Worm (Caenorhabditis elegans) whole organism, L4 larva: ENCODE measurements around the gene ins-17.

Experiments
- F26F4.8 ChIP-seq: fragments of 200-800 bp; sonication (Bioruptor generic); conservative IDR thresholded peaks from 2 replicates; pipeline ENCODE4 v1.3.6; 2022; ENCODE audit warnings: missing genetic modification characterization, missing compliant biosample characterization
- F37D6.2 ChIP-seq: sonication (generic microtip); optimal IDR thresholded peaks from 2 replicates; lab custom pipeline; 2016; ENCODE audit warnings: mild to moderate bottlenecking, missing genetic modification characterization, missing compliant biosample characterization
- T20F7.1 ChIP-seq: fragments of 200-800 bp; sonication (Bioruptor generic); optimal IDR thresholded peaks from 2 replicates; lab custom pipeline; 2018; ENCODE audit warnings: mild to moderate bottlenecking, missing genetic modification characterization, missing compliant biosample characterization
- Y48G9A.11 ChIP-seq: fragments of 200-800 bp; sonication (Bioruptor generic); IDR thresholded peaks from 2 replicates; pipeline ENCODE4 v1.3.6; 2022; ENCODE audit warnings: missing genetic modification reagents, missing genetic modification characterization, missing compliant biosample characterization
- Y75B8A.6 ChIP-seq: fragments of 200-800 bp; sonication (Bioruptor generic); IDR thresholded peaks from 2 replicates; pipeline ENCODE4 v1.3.6; 2022; ENCODE audit warnings: missing genetic modification reagents, missing genetic modification characterization, missing compliant biosample characterization
- ZK546.5 ChIP-seq, 2 experiments: sonication (generic microtip); optimal IDR thresholded peaks; 2 replicates each; lab custom pipeline; 2017; ENCODE audit warnings: missing biosample characterization in 2 of 2, missing genetic modification characterization in 2 of 2
- ama-1 ChIP-seq: fragments of 150-350 bp; optimal IDR thresholded peaks from 2 replicates; lab custom pipeline; 2014; ENCODE audit warnings: inconsistent platforms, mixed read lengths
- attf-4 ChIP-seq: sonication (generic microtip); optimal IDR thresholded peaks from 3 replicates; lab custom pipeline; 2017; ENCODE audit warnings: missing biosample characterization, missing genetic modification characterization
- ceh-28 ChIP-seq: fragments of 150-350 bp; optimal IDR thresholded peaks from 2 replicates; lab custom pipeline; 2014; ENCODE audit warnings: missing biosample characterization, missing genetic modification reagents, missing genetic modification characterization
- ceh-44 ChIP-seq: fragments of 200-800 bp; sonication (Bioruptor generic); IDR thresholded peaks from 2 replicates; pipeline ENCODE4 v1.3.6; 2022; ENCODE audit warnings: missing genetic modification reagents, missing genetic modification characterization, missing compliant biosample characterization
- ceh-62 ChIP-seq: sonication (generic microtip); optimal IDR thresholded peaks from 2 replicates; lab custom pipeline; 2017; ENCODE audit warnings: missing biosample characterization, missing genetic modification characterization
- ceh-82 ChIP-seq: sonication (generic microtip); optimal IDR thresholded peaks from 2 replicates; lab custom pipeline; 2017; ENCODE audit warnings: missing biosample characterization, missing genetic modification characterization
- ces-1 ChIP-seq: fragments of 150-350 bp; sonication (generic microtip); optimal IDR thresholded peaks from 4 replicates; lab custom pipeline; 2014; ENCODE audit warnings: missing biosample characterization, missing genetic modification reagents, missing genetic modification characterization
- cey-2 ChIP-seq: sonication (generic microtip); optimal IDR thresholded peaks from 3 replicates; lab custom pipeline; 2017; ENCODE audit warnings: missing genetic modification characterization, mild to moderate bottlenecking, missing compliant biosample characterization, antibody characterized with exemption, borderline replicate concordance; ENCODE audit not compliant: insufficient read depth
- ctbp-1 ChIP-seq: fragments of 200-800 bp; sonication (Bioruptor generic); IDR thresholded peaks from 2 replicates; pipeline ENCODE4 v1.3.6; 2022; ENCODE audit warnings: missing genetic modification reagents, missing genetic modification characterization, missing compliant biosample characterization
- daf-12 ChIP-seq: fragments of 150-350 bp; optimal IDR thresholded peaks from 2 replicates; lab custom pipeline; 2014; ENCODE audit warnings: missing biosample characterization, missing genetic modification reagents, missing genetic modification characterization
- daf-19 ChIP-seq: fragments of 200-800 bp; sonication (Bioruptor generic); conservative IDR thresholded peaks from 2 replicates; pipeline ENCODE4 v1.3.6; 2022; ENCODE audit warnings: missing genetic modification characterization, missing compliant biosample characterization
- dmd-6 ChIP-seq: fragments of 200-800 bp; sonication (Bioruptor generic); IDR thresholded peaks from 2 replicates; pipeline ENCODE4 v1.3.6; 2022; ENCODE audit warnings: missing genetic modification reagents, missing genetic modification characterization, missing compliant biosample characterization
- dmd-9 ChIP-seq: fragments of 200-800 bp; sonication (Bioruptor generic); IDR thresholded peaks from 2 replicates; pipeline ENCODE4 v1.3.6; 2022; ENCODE audit warnings: missing genetic modification reagents, missing genetic modification characterization, missing compliant biosample characterization
- dve-1 ChIP-seq: sonication (generic microtip); optimal IDR thresholded peaks from 2 replicates; lab custom pipeline; 2017; ENCODE audit warnings: antibody characterized with exemption, mild to moderate bottlenecking, missing genetic modification characterization, missing compliant biosample characterization; ENCODE audit not compliant: insufficient read depth
- egl-43 ChIP-seq: fragments of 200-800 bp; sonication (Bioruptor generic); IDR thresholded peaks from 2 replicates; pipeline ENCODE4 v1.3.6; 2022; ENCODE audit warnings: missing genetic modification reagents, missing genetic modification characterization, missing compliant biosample characterization
- fos-1 ChIP-seq: fragments of 150-350 bp; optimal IDR thresholded peaks from 2 replicates; lab custom pipeline; 2014; ENCODE audit warnings: missing biosample characterization, missing genetic modification characterization
- hif-1 ChIP-seq, 2 experiments: sonication (generic microtip); optimal IDR thresholded peaks; 2 replicates each; lab custom pipeline; 2016 to 2017; ENCODE audit warnings: missing compliant biosample characterization in 2 of 2, missing genetic modification characterization in 2 of 2, missing genetic modification reagents in 2 of 2, missing genotype in 2 of 2, mild to moderate bottlenecking in 1 of 2
- jun-1 ChIP-seq: fragments of 150-350 bp; optimal IDR thresholded peaks from 2 replicates; lab custom pipeline; 2014; ENCODE audit warnings: missing biosample characterization, missing genetic modification reagents, missing genetic modification characterization
- lin-13 ChIP-seq: fragments of 150-350 bp; optimal IDR thresholded peaks from 2 replicates; lab custom pipeline; 2014; ENCODE audit warnings: missing biosample characterization, missing genetic modification reagents, missing genetic modification characterization
- lin-38 ChIP-seq: fragments of 200-800 bp; sonication (Bioruptor generic); IDR thresholded peaks from 2 replicates; pipeline ENCODE4 v1.3.6; 2022; ENCODE audit warnings: missing genetic modification reagents, missing genetic modification characterization, missing compliant biosample characterization
- lir-3 ChIP-seq: sonication (generic microtip); optimal IDR thresholded peaks from 2 replicates; lab custom pipeline; 2016; ENCODE audit warnings: mild to moderate bottlenecking, missing genetic modification characterization, missing compliant biosample characterization
- lsy-2 ChIP-seq, 2 experiments: fragments of 150-350 bp in 1 of 2; sonication (generic microtip) in 1 of 2; optimal IDR thresholded peaks; 2 replicates each; lab custom pipeline; 2014 to 2017; ENCODE audit warnings: missing biosample characterization in 2 of 2, missing genetic modification characterization in 2 of 2
- madf-9 ChIP-seq: fragments of 200-800 bp; sonication (Bioruptor generic); conservative IDR thresholded peaks from 2 replicates; pipeline ENCODE4 v1.3.6; 2022; ENCODE audit warnings: missing genetic modification reagents, missing genetic modification characterization, missing compliant biosample characterization
- mdl-1 ChIP-seq, 2 experiments: fragments of 150-350 bp in 1 of 2; sonication (generic microtip) in 1 of 2; optimal IDR thresholded peaks; 2 replicates each; lab custom pipeline; 2014 to 2017; ENCODE audit warnings: missing biosample characterization in 2 of 2, missing genetic modification characterization in 2 of 2
- mdt-29 ChIP-seq: fragments of 200-800 bp; sonication (Bioruptor generic); IDR thresholded peaks from 2 replicates; pipeline ENCODE4 v1.3.6; 2022; ENCODE audit warnings: missing genetic modification reagents, missing genetic modification characterization, missing compliant biosample characterization
- mxl-3 ChIP-seq: fragments of 200-800 bp; sonication (Bioruptor generic); optimal IDR thresholded peaks from 2 replicates; lab custom pipeline; 2018; ENCODE audit warnings: mild to moderate bottlenecking, missing genetic modification characterization, missing compliant biosample characterization
- nhr-11 ChIP-seq: fragments of 150-350 bp; optimal IDR thresholded peaks from 2 replicates; lab custom pipeline; 2014; ENCODE audit warnings: missing biosample characterization, missing genetic modification characterization
- nhr-111 ChIP-seq: fragments of 200-800 bp; sonication (Bioruptor generic); optimal IDR thresholded peaks from 2 replicates; lab custom pipeline; 2018; ENCODE audit warnings: mild to moderate bottlenecking, missing genetic modification characterization, missing compliant biosample characterization
- nhr-237 ChIP-seq: sonication (generic microtip); optimal IDR thresholded peaks from 2 replicates; lab custom pipeline; 2017; ENCODE audit warnings: missing biosample characterization, missing genetic modification characterization
- nhr-25 ChIP-seq: sonication (generic microtip); optimal IDR thresholded peaks from 2 replicates; lab custom pipeline; 2017; ENCODE audit warnings: missing genetic modification characterization, mild to moderate bottlenecking, missing compliant biosample characterization, antibody characterized with exemption, moderate library complexity, borderline replicate concordance; ENCODE audit not compliant: insufficient read depth
- nhr-28 ChIP-seq: fragments of 150-350 bp; optimal IDR thresholded peaks from 2 replicates; lab custom pipeline; 2014; ENCODE audit warnings: missing biosample characterization, missing genetic modification characterization
- nhr-48 ChIP-seq: sonication (generic microtip); optimal IDR thresholded peaks from 2 replicates; lab custom pipeline; 2016; ENCODE audit warnings: mild to moderate bottlenecking, missing genetic modification characterization, missing compliant biosample characterization
- nhr-77 ChIP-seq: fragments of 150-350 bp; optimal IDR thresholded peaks from 2 replicates; lab custom pipeline; 2014; ENCODE audit warnings: missing biosample characterization, missing genetic modification characterization
- pha-4 ChIP-seq, 2 experiments: fragments of 150-350 bp in 1 of 2; fragments of 200-800 bp in 1 of 2; sonication (Bioruptor generic) in 1 of 2; IDR thresholded peaks in 1 of 2; optimal IDR thresholded peaks in 1 of 2; 2 replicates each; pipeline versions ENCODE4 v1.3.6 to Lab custom; 2014 to 2022; ENCODE audit warnings: missing genetic modification characterization in 2 of 2, missing genetic modification reagents in 2 of 2, missing biosample characterization in 1 of 2, missing compliant biosample characterization in 1 of 2
- pqm-1 ChIP-seq: sonication (generic microtip); optimal IDR thresholded peaks from 2 replicates; lab custom pipeline; 2017; ENCODE audit warnings: missing biosample characterization, missing genetic modification characterization
- snpc-4 ChIP-seq: fragments of 150-350 bp; optimal IDR thresholded peaks from 2 replicates; lab custom pipeline; 2014; ENCODE audit warnings: missing biosample characterization, missing genetic modification characterization
- tag-97 ChIP-seq: fragments of 200-800 bp; sonication (Bioruptor generic); IDR thresholded peaks from 2 replicates; pipeline ENCODE4 v1.3.6; 2022; ENCODE audit warnings: missing genetic modification characterization, missing compliant biosample characterization
- unc-130 ChIP-seq: sonication (generic microtip); optimal IDR thresholded peaks from 2 replicates; lab custom pipeline; 2016; ENCODE audit warnings: missing genetic modification reagents, missing genetic modification characterization, missing compliant biosample characterization
- unc-39 ChIP-seq: sonication (generic microtip); optimal IDR thresholded peaks from 2 replicates; lab custom pipeline; 2017; ENCODE audit warnings: missing biosample characterization, missing genetic modification characterization
- unc-62 ChIP-seq, 3 experiments: fragments of 150-350 bp in 1 of 3; sonication (generic microtip); optimal IDR thresholded peaks in 2 of 3; peaks in 1 of 3; 1 replicate in 1 of 3; 2 replicates in 2 of 3; lab custom pipeline; 2014 to 2017; ENCODE audit warnings: missing biosample characterization in 3 of 3, missing genetic modification characterization in 3 of 3, missing genetic modification reagents in 3 of 3, missing genotype in 1 of 3
- vab-7 ChIP-seq: fragments of 200-800 bp; sonication (Bioruptor generic); IDR thresholded peaks from 2 replicates; pipeline ENCODE4 v1.3.6; 2022; ENCODE audit warnings: missing genetic modification reagents, missing genetic modification characterization, missing compliant biosample characterization
- zag-1 ChIP-seq: fragments of 150-350 bp; optimal IDR thresholded peaks from 2 replicates; lab custom pipeline; 2014; ENCODE audit warnings: missing biosample characterization, missing genetic modification characterization
- zfp-2 ChIP-seq: sonication (generic microtip); optimal IDR thresholded peaks from 2 replicates; lab custom pipeline; 2016; ENCODE audit warnings: mild to moderate bottlenecking, missing genetic modification characterization, missing compliant biosample characterization
- ztf-7 ChIP-seq: fragments of 150-350 bp; optimal IDR thresholded peaks from 2 replicates; lab custom pipeline; 2014; ENCODE audit warnings: missing biosample characterization, missing genetic modification characterization

Gene ins-17

DNA sequence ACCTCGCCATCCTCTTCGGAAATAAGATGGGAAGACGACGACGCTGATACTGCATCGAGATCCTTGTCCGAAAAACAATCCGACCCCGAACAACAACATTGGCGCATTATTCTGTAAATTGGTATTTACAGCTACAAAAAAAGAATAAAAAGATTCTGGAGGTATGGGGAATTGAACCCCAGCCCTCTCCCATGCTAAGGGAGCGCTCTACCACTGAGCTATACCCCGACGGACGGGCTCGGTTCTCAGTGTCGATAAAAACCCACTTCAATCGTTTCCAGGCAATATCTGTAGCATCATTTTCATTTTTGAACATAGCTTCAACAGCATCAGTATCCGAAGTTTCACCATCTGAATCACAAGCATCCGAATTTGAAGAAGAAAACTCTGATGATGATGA is 48.6 kb downstream of the ins-17 start (continued):
- TF ChIP-seq ctbp-1 (GFP tag; lab: Robert Waterston, UW) (peak; percentile 70; the same call in 1 of the 2 replicates), zag-1 (no peak), T20F7.1 (GFP tag; lab: Kevin White, UChicago) (no peak), nhr-28 (tag; lab: Kevin White, UChicago) (no peak), lin-13 (GFP tag; lab: Kevin White, UChicago) (peak; percentile 16), vab-7 (GFP tag; lab: Robert Waterston, UW) (peak; percentile 75), Y48G9A.11 (GFP tag; lab: Robert Waterston, UW) (no peak), pqm-1 (tag; lab: Kevin White, UChicago) (no peak), hif-1 (tag; optimal IDR thresholded peaks at IDR 0.05; lab: Kevin White, UChicago) (no peak), dve-1 (tag; lab: Kevin White, UChicago) (no peak), ces-1 (GFP tag; lab: Kevin White, UChicago) (no peak), ceh-44 (GFP tag; lab: Robert Waterston, UW) (no peak), mxl-3 (GFP tag; lab: Kevin White, UChicago) (no peak), nhr-25 (tag; lab: Kevin White, UChicago) (no peak), dmd-6 (GFP tag; lab: Robert Waterston, UW) (peak; percentile 47), mdl-1 (tag; optimal IDR thresholded peaks at IDR 0.05; lab: Kevin White, UChicago) (no peak), unc-62 (GFP tag; optimal IDR thresholded peaks at IDR 0.05 in 1 of 2; lab: Kevin White, UChicago) (peak in 1 of 2 experiments; percentile 43), unc-62 (tag; optimal IDR thresholded peaks at IDR 0.05; lab: Kevin White, UChicago) (no peak), madf-9 (GFP tag; lab: Robert Waterston, UW) (0 out of 2 replicates have a peak, but pooled peaks have one; percentile 25), dmd-9 (GFP tag; lab: Robert Waterston, UW) (no peak), ceh-62 (tag; lab: Kevin White, UChicago) (no peak), pha-4 (GFP tag; IDR thresholded peaks at IDR 0.05; lab: Robert Waterston, UW) (peak; percentile 78; the same call in 1 of the 2 replicates), pha-4 (tag; optimal IDR thresholded peaks at IDR 0.05; lab: Kevin White, UChicago) (no peak), unc-39 (tag; lab: Kevin White, UChicago) (no peak), mdt-29 (GFP tag; lab: Robert Waterston, UW) (no peak), lir-3 (tag; lab: Kevin White, UChicago) (no peak), F26F4.8 (GFP tag; lab: Robert Waterston, UW) (peak; percentile 60; the same call in 1 of the 2 replicates), Y75B8A.6 (GFP tag; lab: Robert Waterston, UW) (no peak), nhr-111 (GFP tag; lab: Kevin White, UChicago) (no peak), daf-19 (GFP tag; lab: Robert Waterston, UW) (peak; percentile 86), tag-97 (GFP tag; lab: Robert Waterston, UW) (no peak), fos-1 (tag; lab: Kevin White, UChicago) (no peak), attf-4 (tag; lab: Kevin White, UChicago) (no peak), ztf-7 (no peak), nhr-237 (tag; lab: Kevin White, UChicago) (no peak), snpc-4 (tag; lab: Kevin White, UChicago) (peak; percentile 21), nhr-48 (tag; lab: Kevin White, UChicago) (peak; percentile 1), lsy-2 (tag; optimal IDR thresholded peaks at IDR 0.05; lab: Kevin White, UChicago) (no peak), nhr-77 (tag; lab: Kevin White, UChicago) (no peak), ZK546.5 (tag; optimal IDR thresholded peaks at IDR 0.05; lab: Kevin White, UChicago) (no peak), egl-43 (peak; percentile 85), ceh-82 (tag; lab: Kevin White, UChicago) (no peak), cey-2 (tag; lab: Kevin White, UChicago) (no peak), zfp-2 (tag; lab: Kevin White, UChicago) (no peak), lin-38 (GFP tag; lab: Robert Waterston, UW) (peak; percentile 64), F37D6.2 (no peak), unc-130 (GFP tag; lab: Kevin White, UChicago) (peak; percentile 34), daf-12 (tag; lab: Kevin White, UChicago) (no peak), ceh-28 (tag; lab: Kevin White, UChicago) (no peak), nhr-11 (no peak), ama-1 (lab: Kevin White, UChicago) (no peak), jun-1 (tag; lab: Kevin White, UChicago) (no peak)
